Fruit fly (Drosophila melanogaster): ENCODE results near the gene CG13907.

CG13907 gene

dm6 chr3L:837552-838187 is 44.1 kb downstream of the CG13907 start, which contains the start of the genes CG13901 and CG13887 (continued):
- TF ChIP-seq Ets21C (GFP tag; optimal IDR thresholded peaks at IDR 0.05) (peak; percentile 91), Eip93F (GFP tag; optimal IDR thresholded peaks at IDR 0.05) (peak; percentile 79), dac (GFP tag; optimal IDR thresholded peaks at IDR 0.05) (peak; percentile 83), CG11762 (GFP tag; optimal IDR thresholded peaks at IDR 0.05; ENCODE audit: insufficient read depth) (peak; percentile 81), CG8319 (GFP tag; optimal IDR thresholded peaks at IDR 0.05) (peak; percentile 74), Blimp-1 (GFP tag; optimal IDR thresholded peaks at IDR 0.05) (peak; percentile 44), CG31627 (GFP tag; optimal IDR thresholded peaks at IDR 0.05) (peak; percentile 95), CG11902 (GFP tag; optimal IDR thresholded peaks at IDR 0.05) (peak; percentile 84), esn (GFP tag; optimal IDR thresholded peaks at IDR 0.05) (peak; percentile 93), Lpt (GFP tag; optimal IDR thresholded peaks at IDR 0.05) (peak; percentile 86), spab (GFP tag; optimal IDR thresholded peaks at IDR 0.05) (no peak), Sox15 (GFP tag; optimal IDR thresholded peaks at IDR 0.05) (peak; percentile 90), net (GFP tag; optimal IDR thresholded peaks at IDR 0.05) (peak; percentile 82), vri (GFP tag; optimal IDR thresholded peaks at IDR 0.05) (peak; percentile 90), CG9139 (GFP tag; optimal IDR thresholded peaks at IDR 0.05) (peak; percentile 35), Sox14 (GFP tag; optimal IDR thresholded peaks at IDR 0.05) (peak; percentile 94), achi (GFP tag; optimal IDR thresholded peaks at IDR 0.05) (peak; percentile 93), CG10631 (GFP tag; optimal IDR thresholded peaks at IDR 0.05) (peak; percentile 91), CG6792 (GFP tag; optimal IDR thresholded peaks at IDR 0.05) (peak; percentile 83), pdm3 (GFP tag; optimal IDR thresholded peaks at IDR 0.05) (no peak), CG6163 (GFP tag; IDR thresholded peaks at IDR 0.05) (peak; percentile 92), fkh (GFP tag; optimal IDR thresholded peaks at IDR 0.05) (peak; percentile 99), CG7368 (GFP tag; optimal IDR thresholded peaks at IDR 0.05) (peak; percentile 83), lz (GFP tag; optimal IDR thresholded peaks at IDR 0.05) (peak; percentile 92), acj6 (GFP tag; optimal IDR thresholded peaks at IDR 0.05) (peak; percentile 92), CG16779 (tag; optimal IDR thresholded peaks at IDR 0.05) (no peak), Eip75B (GFP tag; optimal IDR thresholded peaks at IDR 0.05) (peak; percentile 90), Met (GFP tag; optimal IDR thresholded peaks at IDR 0.05) (peak; percentile 90), CG11294 (GFP tag; IDR thresholded peaks at IDR 0.05) (peak; percentile 76), salr (GFP tag; optimal IDR thresholded peaks at IDR 0.05) (peak; percentile 66 to 80), cyc (GFP tag; optimal IDR thresholded peaks at IDR 0.05) (peak; percentile 93), fd59A (GFP tag; optimal IDR thresholded peaks at IDR 0.05) (peak; percentile 67), CG6854 (GFP tag; optimal IDR thresholded peaks at IDR 0.05) (peak; percentile 83), eg (GFP tag; IDR thresholded peaks at IDR 0.05) (peak; percentile 89), Hr38 (GFP tag; optimal IDR thresholded peaks at IDR 0.05) (peak; percentile 31), dsx (GFP tag; optimal IDR thresholded peaks at IDR 0.05; ENCODE audit: poor library complexity, severe bottlenecking) (peak; percentile 70)

dm6 chr3L:835455-836034 is 46.3 kb downstream of the CG13907 start, which contains the start of gene CG42554:
CG42554 (plus strand) TSS chr3L:835683.
- TF ChIP-seq achi (GFP tag; optimal IDR thresholded peaks at IDR 0.05) = no peak
- no peak for TF ChIP-seq CG11902 (GFP tag; optimal IDR thresholded peaks at IDR 0.05)
- TF ChIP-seq CG10669 (GFP tag; optimal IDR thresholded peaks at IDR 0.05) = no peak
- peak; percentile 94 for TF ChIP-seq fkh (GFP tag; optimal IDR thresholded peaks at IDR 0.05)
- no peak for TF ChIP-seq Met (GFP tag; optimal IDR thresholded peaks at IDR 0.05)
- no peak for TF ChIP-seq topi (GFP tag; optimal IDR thresholded peaks at IDR 0.05)
- TF ChIP-seq Eip78C (GFP tag) = peak; percentile 11
- TF ChIP-seq Blimp-1 (GFP tag; optimal IDR thresholded peaks at IDR 0.05) = peak; percentile 79
- no peak for TF ChIP-seq net (GFP tag; optimal IDR thresholded peaks at IDR 0.05)
